Worm (Caenorhabditis elegans) whole organism, mixed stage, embryonic: Measurements from ENCODE around the gene F41H10.3.

Experiments
- M03D4.4 ChIP-seq: sonication (generic microtip); optimal IDR thresholded peaks from 2 replicates; lab custom pipeline; 2017; ENCODE audit warnings: mild to moderate bottlenecking, missing genetic modification characterization, missing compliant biosample characterization
- bed-3 ChIP-seq: fragments of 200-800 bp; sonication (Bioruptor generic); optimal IDR thresholded peaks from 3 replicates; lab custom pipeline; 2018; ENCODE audit warnings: mild to moderate bottlenecking, missing genetic modification characterization, moderate library complexity, missing compliant biosample characterization
- blmp-1 ChIP-seq: fragments of 150-350 bp; optimal IDR thresholded peaks from 2 replicates; lab custom pipeline; 2014; ENCODE audit warnings: missing biosample characterization, missing genetic modification characterization
- ceh-39 ChIP-seq: fragments of 150-350 bp; optimal IDR thresholded peaks from 2 replicates; lab custom pipeline; 2014; ENCODE audit warnings: missing biosample characterization, missing genetic modification characterization
- ceh-43 ChIP-seq: fragments of 200-800 bp; sonication (Bioruptor generic); optimal IDR thresholded peaks from 2 replicates; lab custom pipeline; 2018; ENCODE audit warnings: mild to moderate bottlenecking, missing genetic modification characterization, moderate library complexity, missing compliant biosample characterization
- ceh-83 ChIP-seq: fragments of 200-800 bp; sonication (Bioruptor generic); optimal IDR thresholded peaks from 2 replicates; lab custom pipeline; 2018; ENCODE audit warnings: mild to moderate bottlenecking, missing genetic modification characterization, missing compliant biosample characterization
- ces-1 ChIP-seq: fragments of 150-350 bp; optimal IDR thresholded peaks from 2 replicates; lab custom pipeline; 2014; ENCODE audit warnings: missing biosample characterization, missing genetic modification reagents, missing genetic modification characterization
- cnd-1 ChIP-seq: fragments of 200-800 bp; sonication (Bioruptor generic); optimal IDR thresholded peaks from 2 replicates; lab custom pipeline; 2018; ENCODE audit warnings: mild to moderate bottlenecking, missing genetic modification characterization, missing compliant biosample characterization
- drap-1 ChIP-seq: fragments of 200-800 bp; sonication (Bioruptor generic); optimal IDR thresholded peaks from 3 replicates; lab custom pipeline; 2018; ENCODE audit warnings: mild to moderate bottlenecking, missing genetic modification characterization, missing compliant biosample characterization
- elt-1 ChIP-seq: sonication (generic microtip); optimal IDR thresholded peaks from 2 replicates; lab custom pipeline; 2017; ENCODE audit warnings: missing genetic modification characterization, mild to moderate bottlenecking, missing compliant biosample characterization, antibody characterized with exemption, moderate library complexity, borderline replicate concordance; ENCODE audit not compliant: insufficient read depth
- elt-3 ChIP-seq: fragments of 150-350 bp; optimal IDR thresholded peaks from 2 replicates; lab custom pipeline; 2014; ENCODE audit warnings: missing biosample characterization, missing genetic modification characterization
- flh-1 ChIP-seq: fragments of 200-800 bp; sonication (Bioruptor generic); optimal IDR thresholded peaks from 2 replicates; lab custom pipeline; 2018; ENCODE audit warnings: mild to moderate bottlenecking, missing genetic modification characterization, moderate library complexity, missing compliant biosample characterization
- ham-2 ChIP-seq: fragments of 200-800 bp; sonication (Bioruptor generic); optimal IDR thresholded peaks from 2 replicates; lab custom pipeline; 2018; ENCODE audit warnings: mild to moderate bottlenecking, missing genetic modification characterization, missing compliant biosample characterization
- lin-13 ChIP-seq: fragments of 150-350 bp; optimal IDR thresholded peaks from 2 replicates; lab custom pipeline; 2014; ENCODE audit warnings: missing biosample characterization, missing genetic modification characterization
- lin-32 ChIP-seq: fragments of 200-800 bp; sonication (Bioruptor generic); optimal IDR thresholded peaks from 2 replicates; lab custom pipeline; 2018; ENCODE audit warnings: mild to moderate bottlenecking, missing genetic modification characterization, missing compliant biosample characterization
- lsy-2 ChIP-seq: fragments of 150-350 bp; optimal IDR thresholded peaks from 2 replicates; lab custom pipeline; 2014; ENCODE audit warnings: missing biosample characterization, missing genetic modification characterization
- mep-1 ChIP-seq: fragments of 150-350 bp; optimal IDR thresholded peaks from 2 replicates; lab custom pipeline; 2017; ENCODE audit warnings: missing biosample characterization, missing genetic modification reagents, missing genetic modification characterization, inconsistent platforms
- mls-2 ChIP-seq: sonication (generic microtip); optimal IDR thresholded peaks from 2 replicates; lab custom pipeline; 2016; ENCODE audit warnings: mild to moderate bottlenecking, missing genetic modification characterization, moderate library complexity, missing compliant biosample characterization
- nhr-12 ChIP-seq: fragments of 150-350 bp; optimal IDR thresholded peaks from 2 replicates; lab custom pipeline; 2014; ENCODE audit warnings: missing biosample characterization, missing genetic modification characterization
- nhr-237 ChIP-seq: fragments of 150-350 bp; optimal IDR thresholded peaks from 2 replicates; lab custom pipeline; 2014; ENCODE audit warnings: missing biosample characterization, missing genetic modification characterization
- nhr-28 ChIP-seq: fragments of 150-350 bp; optimal IDR thresholded peaks from 2 replicates; lab custom pipeline; 2014; ENCODE audit warnings: missing biosample characterization, missing genetic modification characterization
- nhr-76 ChIP-seq: sonication (generic microtip); optimal IDR thresholded peaks from 2 replicates; lab custom pipeline; 2017; ENCODE audit warnings: missing biosample characterization, missing genetic modification characterization
- pha-4 ChIP-seq: fragments of 150-350 bp; optimal IDR thresholded peaks from 2 replicates; lab custom pipeline; 2018; ENCODE audit warnings: missing biosample characterization, missing genetic modification reagents, missing genetic modification characterization
- sptf-1 ChIP-seq: sonication (generic microtip); optimal IDR thresholded peaks from 2 replicates; lab custom pipeline; 2017; ENCODE audit warnings: mild to moderate bottlenecking, missing genetic modification characterization, moderate library complexity, missing compliant biosample characterization
- tbx-8 ChIP-seq: fragments of 200-800 bp; sonication (Bioruptor generic); optimal IDR thresholded peaks from 2 replicates; lab custom pipeline; 2018; ENCODE audit warnings: mild to moderate bottlenecking, missing genetic modification characterization, moderate library complexity, missing compliant biosample characterization
- unc-120 ChIP-seq: sonication (generic microtip); optimal IDR thresholded peaks from 2 replicates; lab custom pipeline; 2017; ENCODE audit warnings: missing genetic modification characterization, missing compliant biosample characterization; ENCODE audit not compliant: poor library complexity, severe bottlenecking
- unc-62 ChIP-seq: fragments of 150-350 bp; optimal IDR thresholded peaks from 2 replicates; lab custom pipeline; 2014; ENCODE audit warnings: missing biosample characterization, missing genetic modification reagents, missing genetic modification characterization
- zip-8 ChIP-seq: fragments of 150-350 bp; optimal IDR thresholded peaks from 2 replicates; lab custom pipeline; 2014; ENCODE audit warnings: missing biosample characterization, missing genetic modification characterization
- ztf-11 ChIP-seq: fragments of 150-350 bp; optimal IDR thresholded peaks from 2 replicates; lab custom pipeline; 2014; ENCODE audit warnings: missing biosample characterization, missing genetic modification characterization

F41H10.3 gene

ce11 chrIV:5369414-5369813 lies at the start of gene F41H10.3:
Gene F41H10.3 (plus strand): TSS chrIV:5369801.
- TF ChIP-seq tbx-8 (GFP tag; lab: Kevin White, UChicago), result no peak
- no peak for TF ChIP-seq mls-2 (tag; lab: Kevin White, UChicago)
- TF ChIP-seq elt-1 (tag; lab: Kevin White, UChicago), result no peak
- TF ChIP-seq unc-62 (GFP tag; lab: Kevin White, UChicago), result no peak
- no peak for TF ChIP-seq blmp-1 (tag; lab: Kevin White, UChicago)
- TF ChIP-seq lin-13 (tag; lab: Kevin White, UChicago), result no peak
- TF ChIP-seq cnd-1 (tag; lab: Kevin White, UChicago), result no peak
- TF ChIP-seq lin-32 (GFP tag; lab: Kevin White, UChicago), result no peak
- no peak for TF ChIP-seq ztf-11 (tag; lab: Kevin White, UChicago)

ce11 chrIV:5326144-5326543 lies 43.5 kb upstream of the F41H10.3 start, which contains the start of gene Y4C6B.4:
Gene Y4C6B.4 (plus strand): TSS chrIV:5326444.
- no peak for TF ChIP-seq nhr-76 (tag; lab: Kevin White, UChicago)
- no peak for TF ChIP-seq elt-1 (tag; lab: Kevin White, UChicago)
- no peak for TF ChIP-seq sptf-1 (tag; lab: Kevin White, UChicago)
- TF ChIP-seq elt-3, result no peak
- TF ChIP-seq nhr-28 (tag; lab: Kevin White, UChicago), result no peak
- no peak for TF ChIP-seq nhr-12 (tag; lab: Kevin White, UChicago)
- no peak for TF ChIP-seq drap-1
- no peak for TF ChIP-seq ham-2 (GFP tag; lab: Kevin White, UChicago)
- TF ChIP-seq mls-2 (tag; lab: Kevin White, UChicago), result no peak

ce11 chrIV:5332178-5332577 lies 37.4 kb upstream of the F41H10.3 start, which contains the start of gene Y4C6B.3:
Gene Y4C6B.3 (plus strand): TSS chrIV:5332478.
- TF ChIP-seq zip-8 (tag; lab: Kevin White, UChicago), result peak; percentile 65
- TF ChIP-seq cnd-1 (tag; lab: Kevin White, UChicago), result no peak

ce11 chrIV:5333484-5333883 lies 36.1 kb upstream of the F41H10.3 start:
- TF ChIP-seq bed-3 (GFP tag; lab: Kevin White, UChicago), result no peak
- TF ChIP-seq nhr-76 (tag; lab: Kevin White, UChicago), result no peak
- no peak for TF ChIP-seq lin-32 (GFP tag; lab: Kevin White, UChicago)
- no peak for TF ChIP-seq nhr-12 (tag; lab: Kevin White, UChicago)
- TF ChIP-seq unc-120 (tag; lab: Kevin White, UChicago), result no peak
- no peak for TF ChIP-seq nhr-237 (tag; lab: Kevin White, UChicago)
- no peak for TF ChIP-seq unc-62 (GFP tag; lab: Kevin White, UChicago)

- TF ChIP-seq ceh-83 (GFP tag; lab: Kevin White, UChicago), result peak; percentile 45
- peak; percentile 44 for TF ChIP-seq ceh-43 (GFP tag; lab: Kevin White, UChicago)
- peak; percentile 66 for TF ChIP-seq bed-3 (GFP tag; lab: Kevin White, UChicago)
- peak; percentile 12 for TF ChIP-seq nhr-12 (tag; lab: Kevin White, UChicago)
- no peak for TF ChIP-seq ces-1
- peak; percentile 12 for TF ChIP-seq lsy-2 (tag; lab: Kevin White, UChicago)
- no peak for TF ChIP-seq flh-1 (GFP tag; lab: Kevin White, UChicago)
- peak; percentile 20 for TF ChIP-seq mep-1 (tag; lab: Kevin White, UChicago)
- TF ChIP-seq, all 35 proteins: peak for 6
These were observed 35.1 kb upstream of the F41H10.3 start for ce11 chrIV:5334518-5334917.

ce11 chrIV:5337649-5338048 lies 32.0 kb upstream of the F41H10.3 start:
- no peak for TF ChIP-seq unc-62 (GFP tag; lab: Kevin White, UChicago)
- TF ChIP-seq ceh-39, result no peak
- TF ChIP-seq M03D4.4 (tag; lab: Kevin White, UChicago), result no peak
- TF ChIP-seq unc-120 (tag; lab: Kevin White, UChicago), result no peak
- no peak for TF ChIP-seq ham-2 (GFP tag; lab: Kevin White, UChicago)
- no peak for TF ChIP-seq nhr-76 (tag; lab: Kevin White, UChicago)
- TF ChIP-seq pha-4 (tag; lab: Kevin White, UChicago), result no peak
- no peak for TF ChIP-seq zip-8 (tag; lab: Kevin White, UChicago)
- TF ChIP-seq sptf-1 (tag; lab: Kevin White, UChicago), result no peak
- no peak for TF ChIP-seq tbx-8 (GFP tag; lab: Kevin White, UChicago)
- TF ChIP-seq mls-2 (tag; lab: Kevin White, UChicago), result no peak
- TF ChIP-seq ceh-43 (GFP tag; lab: Kevin White, UChicago), result no peak
- TF ChIP-seq ceh-83 (GFP tag; lab: Kevin White, UChicago), result no peak
- TF ChIP-seq cnd-1 (tag; lab: Kevin White, UChicago), result no peak
- no peak for TF ChIP-seq nhr-28 (tag; lab: Kevin White, UChicago)
